Fruit fly (Drosophila melanogaster) whole organism, embryonic: ENCODE measurements around the gene Cdc14.
A peak's percentile ranks its signal among the peaks of the same experiment; 100 is the strongest.

Source experiments
- Aef1 ChIP-seq: fragments of 200-800 bp; sonication (Bioruptor generic); IDR thresholded peaks from 3 replicates; pipeline ENCODE4 v1.3.6; 2022; ENCODE audit warnings: missing biosample characterization, missing genetic modification characterization
- CG10979 ChIP-seq: fragments of 200-800 bp; sonication (Bioruptor generic); optimal IDR thresholded peaks from 2 replicates; lab custom pipeline; 2018; ENCODE audit warnings: missing biosample characterization, mild to moderate bottlenecking, missing genetic modification characterization, moderate library complexity
- CG12236 ChIP-seq: fragments of 200-800 bp; sonication (Bioruptor generic); optimal IDR thresholded peaks from 2 replicates; lab custom pipeline; 2016; ENCODE audit warnings: missing biosample characterization, missing genetic modification characterization
- CG1233 ChIP-seq: fragments of 200-800 bp; sonication (Bioruptor generic); optimal IDR thresholded peaks from 4 replicates; lab custom pipeline; 2018; ENCODE audit warnings: missing biosample characterization, mild to moderate bottlenecking, missing genetic modification characterization
- CG12659 ChIP-seq: fragments of 200-800 bp; sonication (Bioruptor generic); optimal IDR thresholded peaks from 3 replicates; lab custom pipeline; 2017; ENCODE audit warnings: mild to moderate bottlenecking, missing biosample characterization, missing genetic modification reagents, missing genetic modification characterization
- CG12744 ChIP-seq: fragments of 200-800 bp; sonication (Bioruptor generic); optimal IDR thresholded peaks from 2 replicates; lab custom pipeline; 2016; ENCODE audit warnings: missing biosample characterization, missing genetic modification characterization
- CG12942 ChIP-seq: fragments of 200-800 bp; sonication (Bioruptor generic); optimal IDR thresholded peaks from 3 replicates; lab custom pipeline; 2016; ENCODE audit warnings: missing biosample characterization, missing genetic modification characterization
- CG13287 ChIP-seq: fragments of 200-800 bp; sonication (Bioruptor generic); IDR thresholded peaks from 2 replicates; pipeline ENCODE4 v1.3.6; 2022; ENCODE audit warnings: missing biosample characterization, missing genetic modification characterization; ENCODE audit not compliant: partially characterized antibody
- CG15073 ChIP-seq: fragments of 200-800 bp; sonication (Bioruptor generic); optimal IDR thresholded peaks from 2 replicates; lab custom pipeline; 2016; ENCODE audit warnings: missing biosample characterization, missing genetic modification characterization
- CG17328 ChIP-seq: fragments of 200-800 bp; sonication (Bioruptor generic); IDR thresholded peaks from 2 replicates; pipeline ENCODE4 v1.3.6; 2022; ENCODE audit warnings: missing biosample characterization, missing genetic modification characterization
- CG18476 ChIP-seq: fragments of 200-800 bp; sonication (Bioruptor generic); optimal IDR thresholded peaks from 2 replicates; lab custom pipeline; 2016; ENCODE audit warnings: missing biosample characterization, mild to moderate bottlenecking, missing genetic modification characterization
- CG18599 ChIP-seq: fragments of 200-800 bp; sonication (Bioruptor generic); optimal IDR thresholded peaks from 3 replicates; lab custom pipeline; 2017; ENCODE audit warnings: missing biosample characterization, missing genetic modification characterization, mild to moderate bottlenecking, moderate library complexity, missing genetic modification reagents
- CG2202 ChIP-seq: fragments of 200-800 bp; sonication (Bioruptor generic); optimal IDR thresholded peaks from 2 replicates; lab custom pipeline; 2018; ENCODE audit warnings: missing biosample characterization, mild to moderate bottlenecking, missing genetic modification characterization
- CG31441 ChIP-seq: fragments of 200-800 bp; sonication (Bioruptor generic); IDR thresholded peaks from 2 replicates; pipeline ENCODE4 v1.3.6; 2022; ENCODE audit warnings: missing biosample characterization, missing genetic modification characterization
- CG32532 ChIP-seq: fragments of 200-800 bp; sonication (Bioruptor generic); IDR thresholded peaks from 2 replicates; pipeline ENCODE4 v1.3.6; 2022; ENCODE audit warnings: missing biosample characterization, missing genetic modification characterization
- CG32767 ChIP-seq: fragments of 200-800 bp; sonication (Bioruptor generic); IDR thresholded peaks from 2 replicates; pipeline ENCODE4 v1.3.6; 2022; ENCODE audit warnings: missing biosample characterization, missing genetic modification characterization
- CG3847 ChIP-seq: fragments of 200-800 bp; sonication (Bioruptor generic); IDR thresholded peaks from 2 replicates; pipeline ENCODE4 v1.3.6; 2022; ENCODE audit warnings: missing biosample characterization, missing genetic modification characterization
- CG4282 ChIP-seq: fragments of 200-800 bp; sonication (Bioruptor generic); optimal IDR thresholded peaks from 2 replicates; lab custom pipeline; 2016; ENCODE audit warnings: missing biosample characterization, missing genetic modification characterization
- CG4820 ChIP-seq: fragments of 200-800 bp; sonication (Bioruptor generic); optimal IDR thresholded peaks from 3 replicates; lab custom pipeline; 2016; ENCODE audit warnings: missing biosample characterization, missing genetic modification characterization
- CG6813 ChIP-seq: fragments of 200-800 bp; sonication (Bioruptor generic); optimal IDR thresholded peaks from 2 replicates; lab custom pipeline; 2017; ENCODE audit warnings: missing biosample characterization, missing genetic modification characterization, mild to moderate bottlenecking, moderate library complexity, missing genetic modification reagents
- CG7963 ChIP-seq: fragments of 200-800 bp; sonication (Bioruptor generic); IDR thresholded peaks from 3 replicates; pipeline ENCODE4 v1.3.6; 2022; ENCODE audit warnings: missing biosample characterization, missing genetic modification characterization; ENCODE audit not compliant: partially characterized antibody
- CG7987 ChIP-seq: fragments of 200-800 bp; sonication (Bioruptor generic); optimal IDR thresholded peaks from 2 replicates; lab custom pipeline; 2018; ENCODE audit warnings: missing biosample characterization, mild to moderate bottlenecking, missing genetic modification characterization, moderate library complexity
- CG9797 ChIP-seq: fragments of 200-800 bp; sonication (Bioruptor generic); optimal IDR thresholded peaks from 3 replicates; lab custom pipeline; 2018; ENCODE audit warnings: missing biosample characterization, mild to moderate bottlenecking, missing genetic modification characterization
- Chrac-16 ChIP-seq: fragments of 200-800 bp; sonication (Bioruptor generic); optimal IDR thresholded peaks from 3 replicates; lab custom pipeline; 2016; ENCODE audit warnings: missing biosample characterization, missing genetic modification characterization
- Dad ChIP-seq: fragments of 200-800 bp; sonication (Bioruptor generic); optimal IDR thresholded peaks from 3 replicates; lab custom pipeline; 2016; ENCODE audit warnings: missing biosample characterization, missing genetic modification characterization
- Eip74EF ChIP-seq, 2 experiments: fragments of 200-800 bp in 1 of 2; fragments of >200 bp in 1 of 2; sonication (Bioruptor generic) in 1 of 2; optimal IDR thresholded peaks; 2 replicates each; lab custom pipeline; 2017 to 2019; ENCODE audit warnings: missing biosample characterization in 2 of 2, missing genetic modification characterization in 2 of 2, mild to moderate bottlenecking in 1 of 2, moderate library complexity in 1 of 2
- HLH3B ChIP-seq: fragments of 200-800 bp; sonication (Bioruptor generic); IDR thresholded peaks from 2 replicates; pipeline ENCODE4 v1.3.6; 2022; ENCODE audit warnings: missing biosample characterization, missing genetic modification characterization
- Mes4 ChIP-seq: fragments of 200-800 bp; sonication (Bioruptor generic); optimal IDR thresholded peaks from 2 replicates; lab custom pipeline; 2016; ENCODE audit warnings: missing biosample characterization, missing genetic modification characterization
- Nf-YB ChIP-seq: fragments of 200-800 bp; sonication (Bioruptor generic); optimal IDR thresholded peaks from 3 replicates; lab custom pipeline; 2019; ENCODE audit warnings: missing biosample characterization, mild to moderate bottlenecking, missing genetic modification characterization, moderate library complexity
- Pdp1 ChIP-seq, 2 experiments: fragments of 200-800 bp; sonication (Bioruptor generic); optimal IDR thresholded peaks; 3 replicates each; lab custom pipeline; 2016; ENCODE audit warnings: missing biosample characterization in 2 of 2, missing genetic modification characterization in 2 of 2, mild to moderate bottlenecking in 1 of 2, moderate library complexity in 1 of 2
- Ptx1 ChIP-seq: fragments of 200-800 bp; sonication (Bioruptor generic); IDR thresholded peaks from 2 replicates; pipeline ENCODE4 v1.3.6; 2022; ENCODE audit warnings: missing biosample characterization, missing genetic modification characterization
- Xrp1 ChIP-seq: fragments of 200-800 bp; sonication (Bioruptor generic); IDR thresholded peaks from 2 replicates; pipeline ENCODE4 v1.3.6; 2022; ENCODE audit warnings: missing biosample characterization, missing genetic modification characterization
- az2 ChIP-seq: fragments of 200-800 bp; sonication (Bioruptor generic); optimal IDR thresholded peaks from 3 replicates; lab custom pipeline; 2016; ENCODE audit warnings: missing biosample characterization, missing genetic modification characterization
- bbx ChIP-seq: fragments of 200-800 bp; sonication (Bioruptor generic); IDR thresholded peaks from 2 replicates; pipeline ENCODE4 v1.3.6; 2022; ENCODE audit warnings: missing biosample characterization, missing genetic modification characterization; ENCODE audit not compliant: partially characterized antibody
- dmrt99B ChIP-seq: fragments of 200-800 bp; sonication (Bioruptor generic); optimal IDR thresholded peaks from 2 replicates; lab custom pipeline; 2018; ENCODE audit warnings: missing biosample characterization, mild to moderate bottlenecking, missing genetic modification characterization, moderate library complexity
- fd3F ChIP-seq: fragments of 200-800 bp; sonication (Bioruptor generic); optimal IDR thresholded peaks from 2 replicates; lab custom pipeline; 2018; ENCODE audit warnings: missing biosample characterization, mild to moderate bottlenecking, missing genetic modification characterization, moderate library complexity
- gem ChIP-seq: fragments of 200-800 bp; sonication (Bioruptor generic); optimal IDR thresholded peaks from 2 replicates; lab custom pipeline; 2019; ENCODE audit warnings: missing biosample characterization, mild to moderate bottlenecking, missing genetic modification characterization, moderate library complexity
- hbn ChIP-seq: fragments of 200-800 bp; sonication (Bioruptor generic); IDR thresholded peaks from 2 replicates; pipeline ENCODE4 v1.3.6; 2022; ENCODE audit warnings: missing biosample characterization, missing genetic modification characterization; ENCODE audit not compliant: partially characterized antibody
- mld ChIP-seq: fragments of 200-800 bp; sonication (Bioruptor generic); IDR thresholded peaks from 3 replicates; pipeline ENCODE4 v1.3.6; 2022; ENCODE audit warnings: missing biosample characterization, missing genetic modification characterization; ENCODE audit not compliant: partially characterized antibody
- nom ChIP-seq: fragments of 200-800 bp; sonication (Bioruptor generic); optimal IDR thresholded peaks from 2 replicates; lab custom pipeline; 2017; ENCODE audit warnings: missing biosample characterization, missing genetic modification characterization, mild to moderate bottlenecking, moderate library complexity, missing genetic modification reagents
- pan ChIP-seq, 4 experiments: fragments of >200 bp in 3 of 4; fragments of 200-800 bp in 1 of 4; sonication (Bioruptor generic) in 1 of 4; optimal IDR thresholded peaks in 3 of 4; IDR thresholded peaks in 1 of 4; 2 replicates each; pipeline versions ENCODE4 v1.3.6 to Lab custom; 2017 to 2022; ENCODE audit warnings: missing biosample characterization in 2 of 4, missing genetic modification characterization in 2 of 4, mixed read lengths in 1 of 4
- ranshi ChIP-seq: fragments of 200-800 bp; sonication (Bioruptor generic); IDR thresholded peaks from 2 replicates; pipeline ENCODE4 v1.3.6; 2022; ENCODE audit warnings: missing biosample characterization, missing genetic modification characterization
- rib ChIP-seq: fragments of 200-800 bp; sonication (Bioruptor generic); IDR thresholded peaks from 2 replicates; pipeline ENCODE4 v1.3.6; 2022; ENCODE audit warnings: missing biosample characterization, missing genetic modification characterization
- sens ChIP-seq: fragments of 200-800 bp; sonication (Bioruptor generic); peaks from one replicate; lab custom pipeline; 2016; ENCODE audit warnings: missing biosample characterization, missing genetic modification characterization
- sqz ChIP-seq: fragments of 200-800 bp; sonication (Bioruptor generic); optimal IDR thresholded peaks from 3 replicates; lab custom pipeline; 2018; ENCODE audit warnings: missing biosample characterization, mild to moderate bottlenecking, missing genetic modification characterization
- sug ChIP-seq: fragments of 200-800 bp; optimal IDR thresholded peaks from 2 replicates; lab custom pipeline; 2019; ENCODE audit warnings: missing biosample characterization, mild to moderate bottlenecking, missing genetic modification characterization, moderate library complexity
- trem ChIP-seq: fragments of 200-800 bp; optimal IDR thresholded peaks from 3 replicates; lab custom pipeline; 2019; ENCODE audit warnings: missing biosample characterization, mild to moderate bottlenecking, missing genetic modification characterization, moderate library complexity
- vnd ChIP-seq: fragments of 200-800 bp; sonication (Bioruptor generic); IDR thresholded peaks from 3 replicates; pipeline ENCODE4 v1.3.6; 2022; ENCODE audit warnings: missing biosample characterization, missing genetic modification characterization; ENCODE audit not compliant: partially characterized antibody
- vvl ChIP-seq: fragments of 200-800 bp; sonication (Bioruptor generic); IDR thresholded peaks from 2 replicates; pipeline ENCODE4 v1.3.6; 2022; ENCODE audit warnings: missing biosample characterization, missing genetic modification characterization

The Cdc14 gene

DNA sequence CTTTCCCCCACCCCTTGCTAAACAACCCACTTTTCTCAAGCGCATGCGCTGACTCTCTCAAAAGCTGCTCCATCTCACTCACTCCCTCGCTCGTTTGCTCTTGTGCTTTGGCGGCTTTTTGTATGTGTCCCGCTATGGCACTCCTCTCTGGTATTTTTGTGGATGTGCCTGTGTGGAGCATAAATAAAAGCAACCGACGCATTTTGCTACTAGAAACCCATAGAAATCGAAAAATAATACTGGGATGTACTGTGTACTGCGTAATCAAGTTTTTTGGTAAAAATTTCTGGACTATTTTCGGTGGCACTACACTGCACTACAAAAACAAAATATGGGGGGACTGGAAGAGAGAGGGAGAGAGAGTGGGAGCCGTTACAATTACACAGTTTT lies 809 bp downstream of the Cdc14 start (continued):
- TF ChIP-seq CG18476 (GFP tag; lab: Kevin White, UChicago) (no peak), CG6813 (GFP tag; lab: Kevin White, UChicago) (peak; percentile 58), CG32532 (GFP tag; lab: Robert Waterston, UW) (peak; percentile 55; the same call in 1 of the 2 replicates), mld (GFP tag; lab: Robert Waterston, UW) (no peak), sqz (GFP tag; lab: Kevin White, UChicago) (no peak), Ptx1 (GFP tag; lab: Robert Waterston, UW) (0 out of 2 replicates have a peak, but pooled peaks have one; percentile 7), CG12236 (GFP tag; lab: Kevin White, UChicago) (no peak), ranshi (GFP tag; lab: Robert Waterston, UW) (peak; percentile 17; the same call in 1 of the 2 replicates), CG32767 (GFP tag; lab: Robert Waterston, UW) (peak; percentile 79), fd3F (GFP tag; lab: Kevin White, UChicago) (no peak), CG7987 (GFP tag; lab: Kevin White, UChicago) (peak; percentile 63), CG12942 (no peak), az2 (GFP tag; lab: Kevin White, UChicago) (no peak), gem (tag; lab: Kevin White, UChicago) (no peak), CG2202 (tag; lab: Kevin White, UChicago) (no peak), Xrp1 (GFP tag; lab: Robert Waterston, UW) (no peak), sens (peak; percentile 91), vnd (no peak), CG9797 (GFP tag; lab: Kevin White, UChicago) (peak; percentile 23), CG13287 (GFP tag; lab: Robert Waterston, UW) (peak; percentile 58; the same call in 1 of the 2 replicates), CG3847 (no peak), dmrt99B (peak; percentile 14), Mes4 (GFP tag; lab: Kevin White, UChicago) (no peak), Nf-YB (GFP tag; lab: Kevin White, UChicago) (no peak), Eip74EF (GFP tag; optimal IDR thresholded peaks at IDR 0.05; lab: Kevin White, UChicago) (no peak), CG15073 (no peak), CG7963 (GFP tag; lab: Robert Waterston, UW) (no peak), CG4820 (GFP tag; lab: Kevin White, UChicago) (no peak), pan (optimal IDR thresholded peaks at IDR 0.05; lab: Kevin White, UChicago) (no peak), pan (GFP tag; optimal IDR thresholded peaks at IDR 0.05 in 1 of 2, IDR thresholded peaks at IDR 0.05 in 1 of 2) (peak in 1 of 2 experiments; percentile 43), CG12744 (GFP tag; lab: Kevin White, UChicago) (no peak), trem (tag; lab: Kevin White, UChicago) (no peak), CG31441 (GFP tag; lab: Robert Waterston, UW) (no peak), sug (peak; percentile 39), Dad (GFP tag; lab: Kevin White, UChicago) (no peak), CG12659 (GFP tag; lab: Kevin White, UChicago) (peak; percentile 50), CG18599 (GFP tag; lab: Kevin White, UChicago) (peak; percentile 57), CG17328 (GFP tag; lab: Robert Waterston, UW) (no peak), CG10979 (tag; lab: Kevin White, UChicago) (no peak), hbn (GFP tag; lab: Robert Waterston, UW) (peak; percentile 26), bbx (GFP tag; lab: Robert Waterston, UW) (no peak), vvl (GFP tag; lab: Robert Waterston, UW) (peak; percentile 49; the same call in 1 of the 2 replicates), CG1233 (GFP tag; lab: Kevin White, UChicago) (no peak), rib (GFP tag; lab: Robert Waterston, UW) (peak; percentile 58), Chrac-16 (no peak), CG4282 (no peak), nom (GFP tag; lab: Kevin White, UChicago) (peak; percentile 56), Aef1 (no peak), Pdp1 (GFP tag; optimal IDR thresholded peaks at IDR 0.05; lab: Kevin White, UChicago) (peak in 1 of 2 experiments; percentile 92), HLH3B (GFP tag; lab: Robert Waterston, UW) (no peak)
